Worm (Caenorhabditis elegans) whole organism, mixed stage, embryonic: ENCODE results near the gene R160.3.

Experiments used
- M03D4.4 ChIP-seq: sonication (generic microtip); optimal IDR thresholded peaks from 2 replicates; lab custom pipeline; 2017; ENCODE audit warnings: mild to moderate bottlenecking, missing genetic modification characterization, missing compliant biosample characterization
- bed-3 ChIP-seq: fragments of 200-800 bp; sonication (Bioruptor generic); optimal IDR thresholded peaks from 3 replicates; lab custom pipeline; 2018; ENCODE audit warnings: mild to moderate bottlenecking, missing genetic modification characterization, moderate library complexity, missing compliant biosample characterization
- blmp-1 ChIP-seq: fragments of 150-350 bp; optimal IDR thresholded peaks from 2 replicates; lab custom pipeline; 2014; ENCODE audit warnings: missing biosample characterization, missing genetic modification characterization
- ceh-39 ChIP-seq: fragments of 150-350 bp; optimal IDR thresholded peaks from 2 replicates; lab custom pipeline; 2014; ENCODE audit warnings: missing biosample characterization, missing genetic modification characterization
- ceh-43 ChIP-seq: fragments of 200-800 bp; sonication (Bioruptor generic); optimal IDR thresholded peaks from 2 replicates; lab custom pipeline; 2018; ENCODE audit warnings: mild to moderate bottlenecking, missing genetic modification characterization, moderate library complexity, missing compliant biosample characterization
- ceh-83 ChIP-seq: fragments of 200-800 bp; sonication (Bioruptor generic); optimal IDR thresholded peaks from 2 replicates; lab custom pipeline; 2018; ENCODE audit warnings: mild to moderate bottlenecking, missing genetic modification characterization, missing compliant biosample characterization
- ces-1 ChIP-seq: fragments of 150-350 bp; optimal IDR thresholded peaks from 2 replicates; lab custom pipeline; 2014; ENCODE audit warnings: missing biosample characterization, missing genetic modification reagents, missing genetic modification characterization
- cnd-1 ChIP-seq: fragments of 200-800 bp; sonication (Bioruptor generic); optimal IDR thresholded peaks from 2 replicates; lab custom pipeline; 2018; ENCODE audit warnings: mild to moderate bottlenecking, missing genetic modification characterization, missing compliant biosample characterization
- drap-1 ChIP-seq: fragments of 200-800 bp; sonication (Bioruptor generic); optimal IDR thresholded peaks from 3 replicates; lab custom pipeline; 2018; ENCODE audit warnings: mild to moderate bottlenecking, missing genetic modification characterization, missing compliant biosample characterization
- elt-1 ChIP-seq: sonication (generic microtip); optimal IDR thresholded peaks from 2 replicates; lab custom pipeline; 2017; ENCODE audit warnings: missing genetic modification characterization, mild to moderate bottlenecking, missing compliant biosample characterization, antibody characterized with exemption, moderate library complexity, borderline replicate concordance; ENCODE audit not compliant: insufficient read depth
- elt-3 ChIP-seq: fragments of 150-350 bp; optimal IDR thresholded peaks from 2 replicates; lab custom pipeline; 2014; ENCODE audit warnings: missing biosample characterization, missing genetic modification characterization
- flh-1 ChIP-seq: fragments of 200-800 bp; sonication (Bioruptor generic); optimal IDR thresholded peaks from 2 replicates; lab custom pipeline; 2018; ENCODE audit warnings: mild to moderate bottlenecking, missing genetic modification characterization, moderate library complexity, missing compliant biosample characterization
- ham-2 ChIP-seq: fragments of 200-800 bp; sonication (Bioruptor generic); optimal IDR thresholded peaks from 2 replicates; lab custom pipeline; 2018; ENCODE audit warnings: mild to moderate bottlenecking, missing genetic modification characterization, missing compliant biosample characterization
- hlh-1 ChIP-seq: fragments of 150-350 bp; optimal IDR thresholded peaks from 2 replicates; lab custom pipeline; 2014; ENCODE audit warnings: missing biosample characterization, missing genetic modification reagents, missing genetic modification characterization
- lin-13 ChIP-seq: fragments of 150-350 bp; optimal IDR thresholded peaks from 2 replicates; lab custom pipeline; 2014; ENCODE audit warnings: missing biosample characterization, missing genetic modification characterization
- lin-32 ChIP-seq: fragments of 200-800 bp; sonication (Bioruptor generic); optimal IDR thresholded peaks from 2 replicates; lab custom pipeline; 2018; ENCODE audit warnings: mild to moderate bottlenecking, missing genetic modification characterization, missing compliant biosample characterization
- lsy-2 ChIP-seq: fragments of 150-350 bp; optimal IDR thresholded peaks from 2 replicates; lab custom pipeline; 2014; ENCODE audit warnings: missing biosample characterization, missing genetic modification characterization
- mab-5 ChIP-seq: fragments of 150-350 bp; optimal IDR thresholded peaks from 2 replicates; lab custom pipeline; 2014; ENCODE audit warnings: missing biosample characterization, missing genetic modification characterization
- mep-1 ChIP-seq: fragments of 150-350 bp; optimal IDR thresholded peaks from 2 replicates; lab custom pipeline; 2017; ENCODE audit warnings: missing biosample characterization, missing genetic modification reagents, missing genetic modification characterization, inconsistent platforms
- mls-2 ChIP-seq: sonication (generic microtip); optimal IDR thresholded peaks from 2 replicates; lab custom pipeline; 2016; ENCODE audit warnings: mild to moderate bottlenecking, missing genetic modification characterization, moderate library complexity, missing compliant biosample characterization
- nhr-12 ChIP-seq: fragments of 150-350 bp; optimal IDR thresholded peaks from 2 replicates; lab custom pipeline; 2014; ENCODE audit warnings: missing biosample characterization, missing genetic modification characterization
- nhr-2 ChIP-seq: fragments of 150-350 bp; optimal IDR thresholded peaks from 2 replicates; lab custom pipeline; 2014; ENCODE audit warnings: missing biosample characterization, missing genetic modification characterization
- nhr-28 ChIP-seq: fragments of 150-350 bp; optimal IDR thresholded peaks from 2 replicates; lab custom pipeline; 2014; ENCODE audit warnings: missing biosample characterization, missing genetic modification characterization
- nhr-76 ChIP-seq: sonication (generic microtip); optimal IDR thresholded peaks from 2 replicates; lab custom pipeline; 2017; ENCODE audit warnings: missing biosample characterization, missing genetic modification characterization
- pha-4 ChIP-seq: fragments of 150-350 bp; optimal IDR thresholded peaks from 2 replicates; lab custom pipeline; 2018; ENCODE audit warnings: missing biosample characterization, missing genetic modification reagents, missing genetic modification characterization
- sem-2 ChIP-seq: fragments of 200-800 bp; sonication (Bioruptor generic); optimal IDR thresholded peaks from 2 replicates; lab custom pipeline; 2018; ENCODE audit warnings: mild to moderate bottlenecking, missing genetic modification characterization, missing compliant biosample characterization
- snpc-4 ChIP-seq: fragments of 150-350 bp; optimal IDR thresholded peaks from 2 replicates; lab custom pipeline; 2014; ENCODE audit warnings: missing biosample characterization, missing genetic modification characterization
- sptf-1 ChIP-seq: sonication (generic microtip); optimal IDR thresholded peaks from 2 replicates; lab custom pipeline; 2017; ENCODE audit warnings: mild to moderate bottlenecking, missing genetic modification characterization, moderate library complexity, missing compliant biosample characterization
- tbx-8 ChIP-seq: fragments of 200-800 bp; sonication (Bioruptor generic); optimal IDR thresholded peaks from 2 replicates; lab custom pipeline; 2018; ENCODE audit warnings: mild to moderate bottlenecking, missing genetic modification characterization, moderate library complexity, missing compliant biosample characterization
- unc-120 ChIP-seq: sonication (generic microtip); optimal IDR thresholded peaks from 2 replicates; lab custom pipeline; 2017; ENCODE audit warnings: missing genetic modification characterization, missing compliant biosample characterization; ENCODE audit not compliant: poor library complexity, severe bottlenecking
- unc-62 ChIP-seq: fragments of 150-350 bp; optimal IDR thresholded peaks from 2 replicates; lab custom pipeline; 2014; ENCODE audit warnings: missing biosample characterization, missing genetic modification reagents, missing genetic modification characterization
- zip-8 ChIP-seq: fragments of 150-350 bp; optimal IDR thresholded peaks from 2 replicates; lab custom pipeline; 2014; ENCODE audit warnings: missing biosample characterization, missing genetic modification characterization

Gene R160.3

DNA sequence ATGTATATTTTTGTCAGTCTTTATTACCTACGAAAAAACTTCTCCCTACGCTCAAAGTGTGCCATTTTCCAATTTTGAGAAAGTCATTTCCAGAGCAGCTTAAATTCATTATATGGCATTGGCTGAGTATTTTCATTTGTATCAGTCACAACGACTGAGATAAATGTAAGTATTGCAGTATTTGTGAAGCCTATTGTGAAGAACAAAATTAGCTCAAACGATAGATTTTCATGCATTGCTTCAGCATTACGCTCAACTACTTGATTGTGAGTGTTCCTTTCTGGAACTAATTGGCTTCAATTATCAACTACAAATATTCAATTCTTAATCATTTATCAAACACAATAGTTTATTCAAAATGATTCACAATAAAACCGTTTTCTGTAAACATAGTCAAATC, 11.6 kb upstream of the R160.3 start, which contains the start of gene R160.12:
Gene R160.12, minus strand, starts transcription at position 101 of the 400 bp plus-strand sequence.
- TF ChIP-seq tbx-8 (GFP tag; lab: Kevin White, UChicago): no peak
- no peak for TF ChIP-seq lin-13 (tag; lab: Kevin White, UChicago)
- TF ChIP-seq ham-2: no peak
- TF ChIP-seq mep-1: no peak
- TF ChIP-seq sem-2 (GFP tag; lab: Kevin White, UChicago): no peak
- no peak for TF ChIP-seq ceh-39 (tag; lab: Kevin White, UChicago)
- no peak for TF ChIP-seq lsy-2
- TF ChIP-seq elt-1 (tag; lab: Kevin White, UChicago): no peak
- TF ChIP-seq cnd-1 (tag; lab: Kevin White, UChicago): no peak
- no peak for TF ChIP-seq unc-120 (tag; lab: Kevin White, UChicago)
- no peak for TF ChIP-seq pha-4 (tag; lab: Kevin White, UChicago)
- no peak for TF ChIP-seq drap-1
- TF ChIP-seq ces-1: no peak

ce11 chrX:4376801-4377200, 10.7 kb upstream of the R160.3 start, which contains the start of gene R160.2:
Gene R160.2 (minus strand): TSS chrX:4376901.
- TF ChIP-seq snpc-4 (tag; lab: Kevin White, UChicago): no peak
- no peak for TF ChIP-seq drap-1
- no peak for TF ChIP-seq M03D4.4 (tag; lab: Kevin White, UChicago)
- TF ChIP-seq ceh-83 (GFP tag; lab: Kevin White, UChicago): no peak
- no peak for TF ChIP-seq blmp-1 (tag; lab: Kevin White, UChicago)
- TF ChIP-seq sptf-1 (tag; lab: Kevin White, UChicago): no peak
- no peak for TF ChIP-seq mab-5
- no peak for TF ChIP-seq flh-1 (GFP tag; lab: Kevin White, UChicago)
- TF ChIP-seq nhr-28 (tag; lab: Kevin White, UChicago): no peak
- TF ChIP-seq lin-32: no peak
- TF ChIP-seq zip-8 (tag; lab: Kevin White, UChicago): no peak
- TF ChIP-seq elt-1 (tag; lab: Kevin White, UChicago): no peak
- no peak for TF ChIP-seq nhr-76 (tag; lab: Kevin White, UChicago)
- TF ChIP-seq mls-2 (tag; lab: Kevin White, UChicago): no peak
- no peak for TF ChIP-seq ces-1
- no peak for TF ChIP-seq ham-2
- no peak for TF ChIP-seq lsy-2
- no peak for TF ChIP-seq nhr-2
- TF ChIP-seq bed-3 (GFP tag; lab: Kevin White, UChicago): no peak
- no peak for TF ChIP-seq pha-4 (tag; lab: Kevin White, UChicago)
- TF ChIP-seq, all 35 proteins: peak for 0

DNA sequence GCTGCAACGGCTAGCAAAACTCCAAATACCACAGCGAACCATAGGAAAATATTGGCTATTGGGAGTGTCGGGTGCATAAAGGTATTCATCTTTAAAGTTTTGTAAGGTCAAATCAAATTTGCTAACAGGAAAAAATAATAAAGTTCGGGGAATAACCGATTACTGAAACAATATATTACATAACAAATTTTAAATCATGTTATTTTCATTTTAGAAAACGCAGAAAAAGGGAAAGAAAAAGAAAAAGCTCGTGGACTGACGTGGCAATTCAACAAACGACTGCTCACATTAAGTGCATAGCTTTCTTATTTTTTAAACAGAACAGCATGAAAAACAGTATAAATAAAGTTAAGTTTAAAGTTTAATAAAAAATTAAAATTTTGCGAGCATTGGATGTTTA, 7.0 kb upstream of the R160.3 start, which contains the start of gene R160.6:
Gene R160.6, minus strand, starts transcription at position 101 of the 400 bp plus-strand sequence.
- no peak for TF ChIP-seq hlh-1 (tag; lab: Kevin White, UChicago)
- TF ChIP-seq elt-1 (tag; lab: Kevin White, UChicago): no peak

- TF ChIP-seq elt-3 (tag; lab: Kevin White, UChicago): no peak
- no peak for TF ChIP-seq ces-1
- no peak for TF ChIP-seq elt-1 (tag; lab: Kevin White, UChicago)
- no peak for TF ChIP-seq snpc-4 (tag; lab: Kevin White, UChicago)
- TF ChIP-seq ham-2: no peak
- no peak for TF ChIP-seq nhr-12
- TF ChIP-seq tbx-8 (GFP tag; lab: Kevin White, UChicago): no peak
- TF ChIP-seq unc-62 (GFP tag; lab: Kevin White, UChicago): no peak
- no peak for TF ChIP-seq lsy-2
- TF ChIP-seq cnd-1 (tag; lab: Kevin White, UChicago): no peak
- TF ChIP-seq hlh-1 (tag; lab: Kevin White, UChicago): no peak
- TF ChIP-seq mab-5: no peak
- no peak for TF ChIP-seq M03D4.4 (tag; lab: Kevin White, UChicago)
- TF ChIP-seq flh-1 (GFP tag; lab: Kevin White, UChicago): no peak
- TF ChIP-seq blmp-1 (tag; lab: Kevin White, UChicago): no peak
- TF ChIP-seq ceh-43: no peak
- no peak for TF ChIP-seq lin-32
These were observed 5.9 kb upstream of the R160.3 start, which contains the start of gene R160.14 for ce11 chrX:4371988-4372387. Gene R160.14 (minus strand): TSS chrX:4372088.
